Fruit fly (Drosophila melanogaster): ENCODE results near the gene ex.
A peak's percentile ranks its signal among the peaks of the same experiment; 100 is the strongest.

Gene ex

DNA sequence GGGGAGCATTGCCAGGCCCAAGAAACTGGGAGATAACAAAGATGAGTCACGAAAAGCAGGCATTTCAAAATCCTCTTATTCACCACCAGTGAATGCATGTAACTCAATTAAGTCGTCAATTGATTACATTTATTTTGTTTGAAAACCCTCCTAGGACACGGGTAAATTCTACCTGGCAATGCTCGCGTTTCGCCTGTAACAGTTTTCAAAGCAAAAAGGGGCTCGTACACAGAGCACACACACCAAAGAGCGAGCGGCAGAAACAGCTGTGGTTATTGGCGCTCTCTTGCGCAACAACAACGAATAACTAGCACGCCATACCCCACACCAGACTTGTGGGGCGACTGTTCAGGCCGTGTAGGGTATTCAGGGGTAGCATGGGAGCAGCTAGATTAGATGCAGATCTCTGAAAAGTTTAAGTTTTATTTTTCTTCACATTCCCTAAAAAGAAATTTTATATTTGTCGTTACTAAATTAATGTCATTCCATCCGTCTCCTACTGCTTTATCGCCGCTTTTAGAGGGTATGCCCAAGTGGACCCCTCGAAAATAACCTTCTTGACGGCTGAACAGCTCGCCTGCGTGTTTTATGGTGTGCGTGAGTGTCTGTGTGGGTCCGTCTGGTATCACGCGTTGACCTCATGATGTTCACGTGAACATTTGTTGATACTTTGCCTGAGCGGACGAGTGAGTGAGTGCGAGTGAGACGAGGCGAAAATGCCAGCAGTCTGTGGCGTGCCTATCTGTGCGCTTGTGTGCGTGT lies 49.8 kb downstream of the ex start (continued):
- TF ChIP-seq CHES-1-like (GFP tag; optimal IDR thresholded peaks at IDR 0.05), result peak; percentile 100
- TF ChIP-seq fd96Cb (tag; optimal IDR thresholded peaks at IDR 0.05), result peak; percentile 100
- TF ChIP-seq CG1832 (GFP tag; optimal IDR thresholded peaks at IDR 0.05), result peak; percentile 75
- peak; percentile 100 for TF ChIP-seq sqz (GFP tag; optimal IDR thresholded peaks at IDR 0.05)
- TF ChIP-seq Dad (GFP tag; optimal IDR thresholded peaks at IDR 0.05), result peak; percentile 100
- peak; percentile 100 for TF ChIP-seq CG4282 (GFP tag; optimal IDR thresholded peaks at IDR 0.05)
- TF ChIP-seq mirr (GFP tag; optimal IDR thresholded peaks at IDR 0.05), result peak; percentile 100
- no peak for TF ChIP-seq CG9932 (GFP tag; IDR thresholded peaks at IDR 0.05)
- peak; percentile 100 for TF ChIP-seq luna (GFP tag; optimal IDR thresholded peaks at IDR 0.05)
- peak; percentile 99 for TF ChIP-seq CG17912 (GFP tag; optimal IDR thresholded peaks at IDR 0.05)
- no peak for TF ChIP-seq sim (GFP tag; IDR thresholded peaks at IDR 0.05)
- TF ChIP-seq CG9817 (tag; optimal IDR thresholded peaks at IDR 0.05), result peak; percentile 100
- peak; percentile 100 for TF ChIP-seq abd-A (tag; optimal IDR thresholded peaks at IDR 0.05)
- peak; percentile 99 for TF ChIP-seq Vsx1 (GFP tag; optimal IDR thresholded peaks at IDR 0.05)
- no peak for TF ChIP-seq amos (GFP tag; IDR thresholded peaks at IDR 0.05; ENCODE audit: partially characterized antibody)
- peak; percentile 100 for TF ChIP-seq eyg (GFP tag; optimal IDR thresholded peaks at IDR 0.05)
- TF ChIP-seq schlank (tag; optimal IDR thresholded peaks at IDR 0.05), result peak; percentile 100
- TF ChIP-seq lilli (GFP tag; optimal IDR thresholded peaks at IDR 0.05), result peak; percentile 100
- peak; percentile 99 for TF ChIP-seq MESR4 (GFP tag; optimal IDR thresholded peaks at IDR 0.05)
- TF ChIP-seq BtbVII (GFP tag; optimal IDR thresholded peaks at IDR 0.05), result peak; percentile 100
- peak; percentile 99 for TF ChIP-seq B-H2 (GFP tag; optimal IDR thresholded peaks at IDR 0.05)
- peak; percentile 94 for TF ChIP-seq CG7928 (GFP tag; optimal IDR thresholded peaks at IDR 0.05)
- TF ChIP-seq CG4854 (GFP tag; optimal IDR thresholded peaks at IDR 0.05), result peak; percentile 100
- TF ChIP-seq jigr1 (GFP tag; IDR thresholded peaks at IDR 0.05), result no peak
- no peak for TF ChIP-seq bowl (GFP tag; IDR thresholded peaks at IDR 0.05)
- peak; percentile 100 for TF ChIP-seq CG3838 (GFP tag; optimal IDR thresholded peaks at IDR 0.05)
- TF ChIP-seq Oli (tag; optimal IDR thresholded peaks at IDR 0.05), result peak; percentile 100
- TF ChIP-seq slbo (GFP tag; IDR thresholded peaks at IDR 0.05), result no peak
- TF ChIP-seq Dek (tag; optimal IDR thresholded peaks at IDR 0.05), result peak; percentile 100
- peak; percentile 100 for TF ChIP-seq Mes4 (GFP tag; optimal IDR thresholded peaks at IDR 0.05)
- TF ChIP-seq Bdp1 (GFP tag; optimal IDR thresholded peaks at IDR 0.05), result peak; percentile 98
- peak; percentile 100 for TF ChIP-seq lab (GFP tag; optimal IDR thresholded peaks at IDR 0.05)
- TF ChIP-seq aop (GFP tag; IDR thresholded peaks at IDR 0.05), result no peak
- TF ChIP-seq CG11504 (tag; optimal IDR thresholded peaks at IDR 0.05), result peak; percentile 99
- TF ChIP-seq CG15479 (GFP tag; optimal IDR thresholded peaks at IDR 0.05), result peak; percentile 89
- no peak for TF ChIP-seq klu (GFP tag; IDR thresholded peaks at IDR 0.05)
- no peak for TF ChIP-seq gsb (GFP tag; IDR thresholded peaks at IDR 0.05)
- peak; percentile 100 for TF ChIP-seq slou (GFP tag; optimal IDR thresholded peaks at IDR 0.05)
- no peak for TF ChIP-seq Nf-YA (GFP tag; IDR thresholded peaks at IDR 0.05)
- no peak for TF ChIP-seq dimm (GFP tag; IDR thresholded peaks at IDR 0.05)
- no peak for TF ChIP-seq ham (GFP tag; IDR thresholded peaks at IDR 0.05)
- peak; percentile 100 for TF ChIP-seq ATbp (GFP tag; optimal IDR thresholded peaks at IDR 0.05)
- TF ChIP-seq grn (GFP tag; optimal IDR thresholded peaks at IDR 0.05), result peak; percentile 100
- no peak for TF ChIP-seq CG16813 (GFP tag; IDR thresholded peaks at IDR 0.05; ENCODE audit: partially characterized antibody)
- TF ChIP-seq HLH54F (GFP tag; optimal IDR thresholded peaks at IDR 0.05), result peak; percentile 100
- no peak for TF ChIP-seq Taf1 (GFP tag; IDR thresholded peaks at IDR 0.05)
- TF ChIP-seq row (GFP tag; IDR thresholded peaks at IDR 0.05), result no peak
- TF ChIP-seq sisA (GFP tag; IDR thresholded peaks at IDR 0.05), result no peak
- peak; percentile 100 for TF ChIP-seq jumu (GFP tag; optimal IDR thresholded peaks at IDR 0.05)
- no peak for TF ChIP-seq sr (GFP tag; IDR thresholded peaks at IDR 0.05)
